Fruit fly (Drosophila melanogaster): ENCODE results near the gene Nulp1.
A peak's percentile ranks its signal among the peaks of the same experiment; 100 is the strongest.

Gene Nulp1

DNA sequence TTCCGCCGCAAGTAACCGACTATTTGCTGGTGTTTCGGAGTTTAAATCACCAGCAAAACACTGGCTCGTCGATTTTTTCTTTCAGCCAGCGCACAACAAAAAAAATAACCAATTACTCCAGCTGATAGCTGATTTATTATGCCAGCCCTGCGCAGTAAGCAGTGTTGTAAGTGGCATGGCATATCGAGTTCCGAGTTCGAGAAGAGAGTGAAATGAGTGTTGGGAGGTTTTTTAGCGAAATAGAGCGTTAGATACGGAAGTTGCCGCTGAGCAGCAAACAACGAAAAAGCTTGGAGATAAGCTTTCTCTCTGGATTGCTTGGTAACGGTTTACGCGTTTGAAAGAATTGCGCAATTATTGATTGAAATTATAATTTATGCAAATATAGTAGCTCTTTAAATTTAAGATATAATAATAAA is 18.5 kb upstream of the Nulp1 start, which contains the start of gene CG7565 (continued):
- TF ChIP-seq fd85E (GFP tag; optimal IDR thresholded peaks at IDR 0.05) (no peak), Gug (GFP tag; IDR thresholded peaks at IDR 0.05) (no peak), Sox14 (GFP tag; optimal IDR thresholded peaks at IDR 0.05) (peak; percentile 46), net (GFP tag; optimal IDR thresholded peaks at IDR 0.05) (peak; percentile 50), CG9139 (GFP tag; optimal IDR thresholded peaks at IDR 0.05) (no peak), spab (GFP tag; optimal IDR thresholded peaks at IDR 0.05) (no peak), esn (GFP tag; optimal IDR thresholded peaks at IDR 0.05) (peak; percentile 46)

dm6 chr3L:8093553-8093952 is 16.6 kb upstream of the Nulp1 start:
- peak; percentile 84 for TF ChIP-seq fkh (GFP tag; optimal IDR thresholded peaks at IDR 0.05)
- peak; percentile 70 for TF ChIP-seq vri (GFP tag; optimal IDR thresholded peaks at IDR 0.05)
- TF ChIP-seq Ets21C (GFP tag; optimal IDR thresholded peaks at IDR 0.05), result no peak
- no peak for TF ChIP-seq dac (GFP tag; optimal IDR thresholded peaks at IDR 0.05)
- no peak for TF ChIP-seq CG10669 (GFP tag; optimal IDR thresholded peaks at IDR 0.05)
- no peak for TF ChIP-seq CG8119 (GFP tag; IDR thresholded peaks at IDR 0.05)
- no peak for TF ChIP-seq CG9139 (GFP tag; optimal IDR thresholded peaks at IDR 0.05)
- peak; percentile 91 for TF ChIP-seq svp (GFP tag)

DNA sequence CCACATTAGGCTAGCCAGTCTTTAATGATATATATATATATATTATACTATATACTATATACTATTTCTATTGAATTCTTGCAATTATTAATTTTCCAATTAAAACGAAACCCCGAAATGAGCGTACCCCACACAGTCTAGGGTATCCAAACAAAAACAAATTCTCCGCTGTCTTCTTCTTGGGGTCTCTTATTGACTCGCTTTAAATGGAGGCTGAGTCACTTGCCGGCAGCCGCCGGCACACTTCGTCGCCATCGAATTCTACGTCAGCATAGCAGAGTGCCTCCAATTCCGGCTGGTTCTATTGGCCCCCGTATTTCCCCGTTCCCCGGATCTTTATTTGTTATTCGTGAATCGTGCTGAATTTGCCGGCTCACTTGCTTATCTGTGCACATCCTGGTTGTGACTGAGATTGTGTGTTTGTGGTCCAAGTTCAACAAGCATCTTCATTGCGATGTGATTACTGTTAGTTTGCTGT is 15.5 kb upstream of the Nulp1 start:
- TF ChIP-seq Smox (GFP tag; optimal IDR thresholded peaks at IDR 0.05) (no peak), fkh (GFP tag; optimal IDR thresholded peaks at IDR 0.05) (peak; percentile 69), svp (GFP tag) (peak; percentile 79), CG8632 (GFP tag; optimal IDR thresholded peaks at IDR 0.05) (no peak), acj6 (GFP tag; optimal IDR thresholded peaks at IDR 0.05) (no peak), CG15336 (GFP tag; IDR thresholded peaks at IDR 0.05) (0 out of 2 replicates have a peak, but pooled peaks have one; percentile 17), CG10631 (GFP tag; optimal IDR thresholded peaks at IDR 0.05) (peak; percentile 13), CG32006 (GFP tag; optimal IDR thresholded peaks at IDR 0.05) (peak; percentile 32)

DNA sequence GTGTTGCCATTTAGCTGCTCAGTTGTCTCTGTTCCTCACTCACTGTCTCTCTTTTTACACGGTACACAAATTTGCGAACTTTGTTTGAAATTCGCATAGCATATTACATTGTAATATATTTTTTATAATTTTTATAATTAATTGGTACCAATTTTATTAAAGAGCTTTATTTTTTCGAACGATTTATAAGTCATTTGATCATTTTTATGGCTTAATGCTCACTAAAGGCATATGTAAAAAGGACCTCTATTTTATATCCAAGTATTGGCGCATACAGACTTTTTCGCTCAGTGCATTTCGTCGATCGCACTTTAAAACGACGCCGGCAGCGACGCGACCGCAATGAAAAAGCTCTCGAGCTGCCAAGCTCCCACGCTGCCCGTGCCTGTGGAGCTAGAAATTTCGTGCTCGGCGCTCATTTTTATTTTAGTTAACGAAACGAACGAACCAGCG is 14.0 kb upstream of the Nulp1 start:
- peak; percentile 98 for TF ChIP-seq CG8119 (GFP tag; IDR thresholded peaks at IDR 0.05)
- TF ChIP-seq CG1621 (tag; optimal IDR thresholded peaks at IDR 0.05), result peak; percentile 76
- TF ChIP-seq CG9139 (GFP tag; optimal IDR thresholded peaks at IDR 0.05), result peak; percentile 62
- TF ChIP-seq CG31627 (GFP tag; optimal IDR thresholded peaks at IDR 0.05), result peak; percentile 82
- peak; percentile 54 for TF ChIP-seq fd85E (GFP tag; optimal IDR thresholded peaks at IDR 0.05)
- TF ChIP-seq Sox14 (GFP tag; optimal IDR thresholded peaks at IDR 0.05), result peak; percentile 87
- no peak for TF ChIP-seq Hr38 (GFP tag; optimal IDR thresholded peaks at IDR 0.05)
- TF ChIP-seq net (GFP tag; optimal IDR thresholded peaks at IDR 0.05), result peak; percentile 96
- peak; percentile 81 for TF ChIP-seq Sox102F (GFP tag; optimal IDR thresholded peaks at IDR 0.05)
- peak; percentile 91 for TF ChIP-seq dac (GFP tag; optimal IDR thresholded peaks at IDR 0.05)
- TF ChIP-seq pdm3 (GFP tag; optimal IDR thresholded peaks at IDR 0.05), result peak; percentile 93
- peak; percentile 51 for TF ChIP-seq fkh (GFP tag; optimal IDR thresholded peaks at IDR 0.05)
- peak; percentile 92 for TF ChIP-seq CG6792 (GFP tag; optimal IDR thresholded peaks at IDR 0.05)
- TF ChIP-seq Met (GFP tag; optimal IDR thresholded peaks at IDR 0.05), result peak; percentile 83
- peak; percentile 90 for TF ChIP-seq CG7368 (GFP tag; optimal IDR thresholded peaks at IDR 0.05)
- peak; percentile 99 for TF ChIP-seq CG32006 (GFP tag; optimal IDR thresholded peaks at IDR 0.05)
- TF ChIP-seq Smox (GFP tag; optimal IDR thresholded peaks at IDR 0.05), result no peak
- TF ChIP-seq ss (GFP tag; optimal IDR thresholded peaks at IDR 0.05), result peak; percentile 82 to 86
- TF ChIP-seq CG3032 (tag; optimal IDR thresholded peaks at IDR 0.05), result peak; percentile 84
- no peak for TF ChIP-seq Ets21C (GFP tag; optimal IDR thresholded peaks at IDR 0.05)
- peak; percentile 78 for TF ChIP-seq CG6808 (GFP tag; optimal IDR thresholded peaks at IDR 0.05)
- peak; percentile 96 for TF ChIP-seq CG10631 (GFP tag; optimal IDR thresholded peaks at IDR 0.05)
- peak; percentile 77 for TF ChIP-seq vri (GFP tag; optimal IDR thresholded peaks at IDR 0.05)
- peak; percentile 83 for TF ChIP-seq cyc (GFP tag; optimal IDR thresholded peaks at IDR 0.05)
- peak; percentile 45 for TF ChIP-seq CG6854 (GFP tag; optimal IDR thresholded peaks at IDR 0.05)
- peak; percentile 95 for TF ChIP-seq eg (GFP tag; IDR thresholded peaks at IDR 0.05)
- TF ChIP-seq achi (GFP tag; optimal IDR thresholded peaks at IDR 0.05), result peak; percentile 94
- TF ChIP-seq CG34406 (GFP tag; optimal IDR thresholded peaks at IDR 0.05), result peak; percentile 94
- peak; percentile 97 for TF ChIP-seq CG6276 (GFP tag; optimal IDR thresholded peaks at IDR 0.05)
- peak; percentile 90 for TF ChIP-seq Ets96B (tag; optimal IDR thresholded peaks at IDR 0.05)
- TF ChIP-seq Lpt (GFP tag; optimal IDR thresholded peaks at IDR 0.05), result peak; percentile 97
- TF ChIP-seq CG11294 (GFP tag; IDR thresholded peaks at IDR 0.05), result peak; percentile 96
- peak; percentile 91 for TF ChIP-seq esn (GFP tag; optimal IDR thresholded peaks at IDR 0.05)
- peak; percentile 86 for TF ChIP-seq CG11762 (GFP tag; optimal IDR thresholded peaks at IDR 0.05; ENCODE audit: insufficient read depth)
- TF ChIP-seq acj6 (GFP tag; optimal IDR thresholded peaks at IDR 0.05), result peak; percentile 95
- peak; percentile 85 for TF ChIP-seq Eip75B (GFP tag; optimal IDR thresholded peaks at IDR 0.05)
- TF ChIP-seq CG8319 (GFP tag; optimal IDR thresholded peaks at IDR 0.05), result peak; percentile 78
